Fruit fly (Drosophila melanogaster) whole organism, embryonic: ENCODE results near the gene sna.

ENCODE experiments used
- CG14710 ChIP-seq: fragments of 200-800 bp; sonication (Bioruptor generic); optimal IDR thresholded peaks from 3 replicates; lab custom pipeline; 2019; ENCODE audit warnings: missing biosample characterization, mild to moderate bottlenecking, missing genetic modification characterization, moderate library complexity
- CG18011 ChIP-seq: fragments of 200-800 bp; sonication (Bioruptor generic); optimal IDR thresholded peaks from 2 replicates; lab custom pipeline; 2017; ENCODE audit warnings: missing biosample characterization, missing genetic modification characterization, mild to moderate bottlenecking, moderate library complexity, missing genotype
- CTCF ChIP-seq: fragments of 200-800 bp; sonication (Bioruptor generic); optimal IDR thresholded peaks from 2 replicates; lab custom pipeline; 2017; ENCODE audit warnings: missing biosample characterization, mild to moderate bottlenecking, missing genetic modification characterization, moderate library complexity
- HHEX ChIP-seq: fragments of 200-800 bp; sonication (Bioruptor generic); optimal IDR thresholded peaks from 3 replicates; lab custom pipeline; 2017; ENCODE audit warnings: missing biosample characterization, mild to moderate bottlenecking, missing genetic modification characterization, missing genetic modification reagents

- TF ChIP-seq CTCF (no peak), CG14710 (no peak), HHEX (GFP tag; lab: Kevin White, UChicago) (no peak), CG18011 (GFP tag; lab: Kevin White, UChicago) (no peak)
These were observed 6.4 kb upstream of the sna start, which contains the start of gene Tim17b2 for dm6 chr2L:15484429-15484828.
